Fruit fly (Drosophila melanogaster) Kc167 (cell line): ENCODE data around the gene Ugt37A2.

ENCODE experiments used
- Myc ChIP-seq: fragments of >200 bp; optimal IDR thresholded peaks from 2 replicates; lab custom pipeline; 2017; ENCODE audit warnings: missing external identifiers
- h ChIP-seq: fragments of >200 bp; optimal IDR thresholded peaks from 3 replicates; lab custom pipeline; 2018; ENCODE audit warnings: missing external identifiers
- insv ChIP-seq: fragments of >200 bp; optimal IDR thresholded peaks from 3 replicates; lab custom pipeline; 2018; ENCODE audit warnings: missing external identifiers
- psq ChIP-seq: fragments of >200 bp; optimal IDR thresholded peaks from 2 replicates; lab custom pipeline; 2017; ENCODE audit warnings: missing external identifiers

DNA sequence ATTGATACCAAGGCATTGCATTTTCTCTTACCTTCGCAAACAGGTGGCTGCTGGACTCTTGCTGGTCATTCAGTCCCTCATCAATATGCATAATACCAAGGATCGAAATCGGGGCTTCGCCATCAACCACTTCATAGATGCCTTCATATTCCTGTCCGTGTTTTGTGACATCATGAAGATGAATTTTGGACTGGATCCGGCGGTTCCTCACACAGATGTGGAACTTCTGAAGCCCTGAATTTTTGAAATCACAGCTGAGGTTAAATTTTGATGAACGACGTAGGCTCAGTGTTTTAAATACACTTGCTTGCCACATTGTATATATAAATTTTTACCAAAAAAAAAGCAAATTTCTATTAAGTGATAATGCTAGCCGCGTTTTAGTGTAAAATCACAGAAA lies 42.4 kb upstream of the Ugt37A2 start, which contains the start of gene Past1:
- TF ChIP-seq psq (lab: Kevin White, UChicago) (no peak), insv (lab: Kevin White, UChicago) (no peak), Myc (lab: Kevin White, UChicago) (no peak), h (lab: Kevin White, UChicago) (no peak)
